Worm (Caenorhabditis elegans) whole organism, dauer: ENCODE results near the gene nhr-96.

Experiments
- unc-62 ChIP-seq: sonication (generic microtip); optimal IDR thresholded peaks from 2 replicates; lab custom pipeline; 2017; ENCODE audit warnings: missing biosample characterization, missing genetic modification reagents, missing genetic modification characterization

The nhr-96 gene

DNA sequence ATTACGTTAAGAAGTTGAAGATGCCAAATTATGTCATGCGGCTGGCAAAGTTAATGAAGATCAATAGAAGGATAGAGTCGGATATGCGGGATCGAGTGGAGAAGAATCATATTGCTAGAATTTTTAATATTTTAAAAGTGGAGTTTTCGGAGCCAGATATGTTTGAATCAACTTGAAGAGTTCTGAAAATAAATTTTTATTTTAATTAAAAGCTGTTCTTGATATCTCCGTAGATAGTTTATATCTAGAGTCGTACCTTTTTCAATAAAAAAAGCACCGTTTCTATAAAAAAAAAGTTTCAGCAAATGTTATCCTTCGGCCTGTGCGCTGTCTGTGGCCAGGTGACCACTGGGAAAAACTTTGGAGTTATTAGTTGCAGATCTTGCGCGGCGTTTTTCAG lies at the start of gene nhr-96:
Gene nhr-96, plus strand, starts transcription at position 301 of the 400 bp plus-strand sequence.
- no peak for TF ChIP-seq unc-62

DNA sequence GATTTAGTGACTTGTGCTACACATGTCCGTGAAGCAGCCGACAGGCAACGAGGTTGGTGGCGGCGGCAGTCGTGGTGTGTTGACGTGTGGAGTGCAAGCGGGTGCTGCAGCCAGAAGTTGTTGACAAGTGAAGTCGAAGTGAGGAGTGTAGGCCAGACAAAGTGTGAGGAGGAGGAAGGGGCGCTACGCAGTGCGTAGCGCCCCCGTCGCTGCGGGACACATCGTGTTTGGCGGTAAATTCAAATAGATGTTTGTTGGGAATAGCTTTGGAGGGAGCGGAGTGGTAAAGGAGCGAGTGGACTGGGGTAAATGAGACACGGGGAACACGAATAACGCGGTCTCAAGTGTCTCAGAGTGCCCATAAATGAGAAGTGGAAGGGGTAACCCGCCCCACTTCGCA lies 47.8 kb upstream of the nhr-96 start:
- TF ChIP-seq unc-62, result no peak

DNA sequence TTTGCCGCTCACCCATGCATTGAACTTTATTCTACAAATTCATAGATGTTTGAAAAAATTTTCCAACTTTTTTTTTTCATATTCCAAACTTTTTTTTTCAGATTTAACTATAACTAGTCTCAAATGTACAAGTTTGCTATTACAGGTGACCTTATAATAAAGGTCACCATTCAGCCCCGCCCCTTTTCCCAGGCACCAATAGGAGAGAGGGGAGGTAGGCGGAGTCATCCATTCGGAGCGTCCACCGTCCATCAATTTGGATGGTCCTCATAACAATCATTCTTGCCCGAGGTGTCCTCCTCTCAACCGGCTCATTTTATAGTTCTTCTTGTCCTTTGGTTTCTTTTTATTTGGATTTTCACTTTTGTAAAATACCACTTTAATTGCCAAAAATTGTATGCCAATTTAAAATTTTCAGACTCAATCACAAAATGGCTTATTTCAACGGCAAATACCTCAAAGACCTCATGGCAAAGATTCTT lies 45.4 kb upstream of the nhr-96 start, which contains the start of gene Y5H2B.3:
Gene Y5H2B.3, plus strand, starts transcription at position 432 of the 482 bp plus-strand sequence.
- no peak for TF ChIP-seq unc-62

DNA sequence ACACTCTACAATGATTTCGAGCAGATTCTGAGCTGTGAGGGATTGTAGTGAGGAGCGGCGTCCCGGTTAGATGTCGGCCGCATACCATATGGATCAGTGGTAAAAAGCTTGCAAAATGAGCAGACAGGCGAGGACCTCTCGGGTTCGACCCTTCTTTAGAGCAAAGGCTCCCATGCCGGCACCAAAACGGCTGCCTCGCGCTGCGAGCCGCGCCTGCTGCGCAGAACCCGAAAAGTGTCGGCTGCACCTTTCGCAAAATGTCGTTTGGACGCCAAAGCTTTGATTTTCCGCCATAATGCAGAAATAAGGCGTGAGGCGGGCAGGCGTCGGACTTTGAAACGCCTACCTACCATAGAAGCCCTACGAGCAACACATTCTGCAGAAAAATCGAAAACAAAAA lies 42.9 kb upstream of the nhr-96 start:
- no peak for TF ChIP-seq unc-62

DNA sequence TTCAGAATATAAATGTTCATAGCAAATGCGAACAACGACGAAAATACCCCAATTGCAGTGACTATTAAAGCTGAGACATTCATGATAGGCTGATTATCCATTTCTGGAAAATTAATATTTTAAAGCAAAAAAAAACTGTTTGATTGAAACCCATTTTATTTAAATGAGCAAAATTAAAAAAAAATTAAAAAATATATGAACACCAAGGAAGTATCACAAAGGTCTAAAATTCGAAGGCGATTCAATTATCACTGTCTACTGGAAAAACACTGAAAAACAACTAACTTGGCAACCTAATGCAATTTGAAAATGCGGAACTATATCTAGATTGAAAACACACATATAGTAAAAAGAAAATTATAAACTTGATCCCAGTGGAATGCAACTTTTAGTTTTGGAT lies 42.2 kb upstream of the nhr-96 start, which contains the start of gene srbc-42:
Gene srbc-42, minus strand, starts transcription at position 101 of the 400 bp plus-strand sequence.
- TF ChIP-seq unc-62, result no peak

DNA sequence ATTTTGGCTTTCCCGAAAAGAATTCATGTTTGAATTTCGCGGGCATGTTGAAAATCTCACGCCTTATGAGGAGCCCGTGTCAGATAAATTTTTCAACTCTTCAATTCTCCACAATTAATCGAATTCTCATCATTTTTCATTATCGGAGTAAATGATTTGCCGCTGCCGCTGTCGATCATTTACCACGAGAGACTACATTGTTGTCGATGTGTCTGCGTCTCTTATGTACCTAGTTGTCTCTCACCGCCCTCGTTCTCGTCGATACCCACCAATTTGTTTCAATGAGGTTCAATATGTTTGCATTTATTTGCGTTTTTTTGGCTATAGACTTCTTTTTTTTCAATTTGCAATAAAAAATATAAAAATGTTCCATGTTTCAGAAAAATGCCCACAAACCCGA lies 41.2 kb upstream of the nhr-96 start, which contains the start of gene nhr-13:
Gene nhr-13, plus strand, starts transcription at position 369 of the 400 bp plus-strand sequence.
- TF ChIP-seq unc-62, result no peak

DNA sequence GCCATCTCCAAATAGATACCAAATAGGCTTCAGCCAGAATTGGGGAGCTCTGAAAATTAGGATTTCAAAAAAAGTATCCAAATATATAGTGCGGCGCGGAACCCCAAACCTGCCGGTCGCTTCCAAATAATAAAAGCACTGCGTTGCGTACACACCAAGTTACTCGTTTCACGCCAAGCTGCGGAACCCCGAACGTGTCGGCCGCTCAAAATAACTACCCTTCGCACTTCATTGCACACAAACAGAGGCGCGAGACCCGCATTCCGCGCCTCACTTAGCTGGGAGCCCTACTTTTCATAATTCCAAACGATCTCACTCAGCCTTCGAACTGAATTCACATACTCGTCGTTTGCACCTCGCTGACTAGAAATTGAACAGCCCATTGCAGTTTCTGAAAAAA lies 33.7 kb upstream of the nhr-96 start:
- no peak for TF ChIP-seq unc-62

DNA sequence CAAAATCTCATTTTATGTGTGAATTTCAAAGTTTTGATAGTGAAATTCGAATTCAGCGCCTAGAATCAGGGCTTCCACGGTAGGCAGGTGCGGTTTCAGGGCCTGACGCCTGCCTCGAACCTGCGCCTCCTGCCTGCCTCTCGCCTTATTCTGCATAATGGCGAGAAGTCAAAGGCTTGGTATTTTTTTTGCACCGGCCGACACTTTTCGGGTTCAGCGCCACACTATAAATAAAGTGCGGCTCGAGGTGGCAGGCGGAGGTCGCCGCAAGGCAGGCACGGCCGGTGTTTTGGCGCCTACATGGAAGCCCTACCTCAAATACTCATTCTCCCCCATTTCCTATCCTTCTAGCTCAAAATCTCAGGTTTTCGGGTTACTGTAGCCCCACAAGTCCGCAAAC lies 32.9 kb upstream of the nhr-96 start:
- TF ChIP-seq unc-62, result no peak

DNA sequence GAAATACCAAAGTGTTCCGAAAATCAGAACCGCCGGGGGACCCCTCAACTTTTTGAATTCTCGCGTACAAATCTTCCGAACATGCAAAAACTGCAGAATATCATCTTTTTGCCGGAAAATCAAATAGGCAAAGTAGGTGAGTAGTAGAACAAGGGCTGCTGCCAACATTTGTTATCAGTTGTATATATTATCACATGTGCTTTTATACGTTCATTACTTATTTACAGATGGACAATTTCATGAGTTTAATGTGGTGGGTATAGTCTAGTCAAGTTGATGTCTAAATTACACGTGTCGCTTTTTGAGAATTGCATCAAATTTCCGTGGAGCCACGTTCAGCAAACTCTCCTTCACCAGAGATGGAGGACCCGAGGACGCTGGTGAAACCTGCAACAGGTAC lies 32.0 kb upstream of the nhr-96 start, which contains the start of gene cyp-32B1:
Gene cyp-32B1, minus strand, starts transcription at position 176 of the 400 bp plus-strand sequence.
- TF ChIP-seq unc-62, result no peak

DNA sequence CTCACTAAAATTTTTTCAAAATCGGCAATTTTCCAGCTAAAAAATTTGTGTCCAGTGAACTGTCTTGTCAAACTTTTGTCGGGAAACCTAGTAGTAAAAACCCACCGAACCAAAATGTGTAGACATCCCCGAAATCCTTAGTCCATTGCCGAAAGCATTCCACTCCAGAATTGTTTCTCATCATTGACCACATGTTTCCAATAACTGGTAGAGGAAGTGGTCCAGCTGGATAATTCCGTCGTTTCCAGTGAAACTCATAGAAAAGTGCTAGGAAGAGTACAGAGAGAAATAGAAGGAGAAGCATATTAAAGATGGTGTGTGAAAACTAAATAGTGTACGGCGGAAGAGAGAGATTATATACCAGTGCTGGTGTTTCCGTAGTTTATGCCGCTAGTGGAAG lies 29.2 kb upstream of the nhr-96 start, which contains the start of gene cyp-33C12:
Gene cyp-33C12, minus strand, starts transcription at position 321 of the 400 bp plus-strand sequence.
- no peak for TF ChIP-seq unc-62

DNA sequence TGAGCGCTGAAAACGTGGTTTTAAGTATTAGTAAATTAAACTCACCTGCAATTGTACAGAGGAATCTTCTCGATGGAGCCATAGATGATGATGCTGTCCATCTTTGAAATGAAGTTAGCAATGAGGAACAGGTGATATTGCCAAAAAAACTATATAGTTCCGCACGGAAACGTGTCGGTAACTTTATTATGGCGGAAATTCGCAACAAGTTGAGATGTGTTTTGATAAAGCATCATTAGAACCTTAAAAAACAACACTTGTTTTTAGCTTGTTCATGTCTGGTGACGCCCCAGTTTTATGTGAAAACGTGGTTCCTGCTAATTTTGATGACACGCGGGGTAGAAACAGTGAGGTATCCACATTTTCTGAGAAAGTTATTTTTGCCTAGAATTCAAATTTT lies 27.1 kb upstream of the nhr-96 start, which contains the start of gene srt-40:
Gene srt-40, minus strand, starts transcription at position 101 of the 400 bp plus-strand sequence.
- TF ChIP-seq unc-62, result no peak

DNA sequence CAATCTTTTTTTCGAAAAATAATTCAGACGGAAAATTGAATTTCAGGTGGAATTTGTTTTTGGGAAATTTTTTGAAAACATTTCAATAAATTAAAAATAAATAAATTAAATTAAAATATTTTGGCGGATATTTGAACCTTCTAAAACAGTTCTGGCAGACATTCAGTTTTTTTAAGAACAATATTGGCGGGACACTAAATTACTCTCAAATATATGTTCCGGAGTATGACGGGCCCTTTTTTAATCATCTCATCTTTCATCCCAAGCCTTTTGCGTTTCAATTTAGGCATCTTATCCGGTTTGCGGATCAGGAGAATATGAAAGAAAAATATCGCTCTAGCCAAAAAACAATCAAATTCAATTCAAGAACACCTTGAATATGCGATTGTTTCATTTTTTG lies 26.5 kb upstream of the nhr-96 start, which contains the start of gene svh-11:
Gene svh-11, plus strand, starts transcription at position 301 of the 400 bp plus-strand sequence.
- no peak for TF ChIP-seq unc-62

DNA sequence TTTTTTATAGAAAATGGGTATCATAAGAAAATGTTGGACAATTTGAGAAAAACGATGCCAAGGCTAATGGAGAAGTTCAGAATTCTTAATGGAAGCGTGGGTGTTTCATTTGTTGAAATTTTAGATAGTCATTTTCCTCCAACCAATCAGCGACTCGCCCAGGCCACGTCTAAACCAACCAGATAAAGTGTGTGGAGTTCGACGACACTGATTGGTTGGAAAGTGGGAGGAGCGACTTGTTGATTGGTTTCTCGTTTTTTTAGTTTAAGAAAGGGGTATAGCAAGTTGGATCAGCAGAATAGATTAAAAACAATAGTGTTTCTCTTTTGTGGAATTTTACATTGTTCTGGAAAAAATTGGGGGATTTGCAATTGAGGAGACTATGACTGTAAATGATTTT lies 25.8 kb upstream of the nhr-96 start:
- TF ChIP-seq unc-62, result no peak

DNA sequence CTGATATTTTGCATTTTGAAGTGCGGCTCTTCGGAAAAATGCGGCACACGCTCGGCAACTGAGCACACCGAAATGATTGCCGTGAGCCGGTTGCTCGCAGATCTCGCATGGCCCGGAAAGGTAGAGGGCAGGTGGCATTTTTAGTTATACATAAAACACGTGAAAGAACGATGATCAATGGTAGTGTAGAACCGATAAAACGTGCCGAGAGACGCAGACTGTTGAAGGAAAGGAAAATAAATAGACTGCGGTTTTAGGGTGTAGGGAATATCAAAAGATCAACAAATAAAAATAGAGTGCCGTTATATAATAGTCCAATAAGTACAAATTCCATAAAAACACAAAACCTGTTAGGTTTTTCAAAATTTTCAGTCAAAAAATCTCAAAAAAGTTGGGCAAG lies 21.3 kb upstream of the nhr-96 start, which contains the start of gene nhr-133:
Gene nhr-133, minus strand, starts transcription at position 183 of the 400 bp plus-strand sequence.
- no peak for TF ChIP-seq unc-62

DNA sequence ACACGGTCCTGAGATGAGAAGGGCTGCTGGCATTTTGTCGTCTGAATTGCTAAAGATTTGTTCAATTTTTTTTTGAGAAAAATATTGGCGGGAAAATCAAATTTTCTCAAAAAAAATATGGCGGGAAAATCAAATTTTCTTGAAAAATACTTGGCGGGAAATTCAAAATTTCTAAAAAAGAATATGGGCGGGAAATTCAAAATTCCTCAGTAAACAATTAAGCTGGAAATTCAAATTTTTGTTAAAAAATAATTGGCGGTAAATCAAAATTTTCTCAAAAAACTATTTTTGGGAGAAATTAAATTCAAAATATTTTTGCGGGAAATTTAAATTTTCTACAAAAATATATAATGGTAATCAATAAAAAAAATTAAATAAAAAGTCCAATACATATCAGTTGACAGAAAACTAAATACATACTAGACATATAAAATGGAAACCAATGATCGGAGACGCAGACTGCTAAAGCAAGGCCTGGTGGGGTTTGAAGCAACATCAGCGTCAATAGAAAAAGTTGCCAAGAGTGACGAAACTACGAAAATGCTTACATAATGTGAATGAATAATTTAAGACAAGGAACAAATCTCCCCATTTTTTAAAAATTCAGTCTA lies 18.7 kb upstream of the nhr-96 start, which contains the start of gene nhr-184:
Gene nhr-184, minus strand, starts transcription at position 51 of the 611 bp plus-strand sequence.
- TF ChIP-seq unc-62, result no peak

DNA sequence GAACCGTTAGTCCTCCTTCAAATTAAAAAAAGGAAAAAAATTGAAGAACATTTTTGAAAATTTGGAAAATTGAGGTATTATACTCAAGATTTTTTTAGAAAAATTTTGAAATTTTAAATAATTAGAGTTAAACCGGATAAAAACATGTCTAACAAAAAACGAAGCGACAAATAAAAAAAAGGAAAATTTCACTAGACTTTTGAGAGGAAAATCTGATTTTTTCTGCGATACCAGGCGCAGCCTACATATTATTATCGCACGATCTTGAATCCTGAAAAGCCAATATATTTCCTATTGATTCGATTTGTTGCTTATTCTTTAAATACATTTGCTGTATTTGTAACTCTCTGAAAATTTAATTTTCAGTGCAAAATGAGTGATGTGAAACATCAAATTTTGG lies 17.9 kb upstream of the nhr-96 start, which contains the start of gene nstp-8:
Gene nstp-8, plus strand, starts transcription at position 301 of the 400 bp plus-strand sequence.
- TF ChIP-seq unc-62, result no peak

DNA sequence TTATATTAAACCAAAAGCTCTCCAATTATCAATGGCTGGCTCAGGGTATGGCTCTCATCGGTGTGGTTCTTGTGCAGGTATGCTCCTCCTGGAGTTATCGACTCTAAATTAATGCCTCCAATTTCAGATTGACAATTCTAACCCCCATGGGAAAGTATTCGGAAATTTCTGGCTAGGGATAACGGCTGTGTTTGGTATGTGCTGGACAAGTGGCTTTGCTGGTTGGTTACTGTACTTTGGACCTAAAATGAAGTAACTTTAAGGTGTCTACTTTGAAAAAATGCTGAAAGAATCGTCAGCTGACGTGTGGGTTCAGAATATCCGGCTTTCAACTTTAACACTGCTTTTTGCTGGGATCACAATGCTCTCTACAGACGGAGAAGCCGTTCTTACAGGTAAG lies 16.4 kb upstream of the nhr-96 start:
- TF ChIP-seq unc-62, result no peak

DNA sequence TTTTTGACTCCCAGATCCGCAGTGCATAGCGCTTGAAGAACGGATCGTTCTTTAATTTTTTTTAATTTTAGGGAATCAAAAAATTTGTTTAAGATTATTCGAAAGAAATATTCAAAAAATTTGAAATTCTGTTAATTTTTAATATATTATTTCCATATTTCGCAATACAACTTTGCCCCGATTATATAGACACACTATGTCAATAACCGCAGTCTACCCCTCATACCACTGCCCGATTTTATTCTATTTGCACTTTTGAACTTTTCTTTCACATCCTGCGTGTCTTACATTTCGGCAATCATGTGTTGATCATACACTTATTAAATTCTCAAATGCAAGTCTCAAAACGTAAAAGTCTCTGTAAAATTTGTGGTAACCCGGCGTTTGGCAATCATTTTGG lies 14.5 kb upstream of the nhr-96 start, which contains the start of gene nhr-56:
Gene nhr-56, plus strand, starts transcription at position 202 of the 400 bp plus-strand sequence.
- no peak for TF ChIP-seq unc-62
